Fruit fly (Drosophila melanogaster): ENCODE data around the gene Noc1.
A peak's percentile ranks its signal among the peaks of the same experiment; 100 is the strongest.

Noc1 gene

dm6 chr3L:11089805-11090440 lies 15.4 kb downstream of the Noc1 start (continued):
- TF ChIP-seq CG9817 (tag; optimal IDR thresholded peaks at IDR 0.05), result peak; percentile 45
- no peak for TF ChIP-seq amos (GFP tag; IDR thresholded peaks at IDR 0.05; ENCODE audit: partially characterized antibody)
- no peak for TF ChIP-seq bbx (GFP tag; IDR thresholded peaks at IDR 0.05; ENCODE audit: partially characterized antibody)
- peak; percentile 44 for TF ChIP-seq CG4328 (GFP tag; optimal IDR thresholded peaks at IDR 0.05)
- TF ChIP-seq CG7745 (tag; optimal IDR thresholded peaks at IDR 0.05), result peak; percentile 69
- peak; percentile 73 for TF ChIP-seq CG1647 (GFP tag; optimal IDR thresholded peaks at IDR 0.05)
- peak; percentile 69 for TF ChIP-seq pho (GFP tag; optimal IDR thresholded peaks at IDR 0.05)
- no peak for TF ChIP-seq NFAT (GFP tag; IDR thresholded peaks at IDR 0.05)
- TF ChIP-seq Nf-YC (tag; optimal IDR thresholded peaks at IDR 0.05), result peak; percentile 84
- TF ChIP-seq chinmo (GFP tag; IDR thresholded peaks at IDR 0.05; ENCODE audit: partially characterized antibody), result peak; percentile 65; the same call in 1 of the 4 replicates
- peak; percentile 57 for TF ChIP-seq Myb (GFP tag; optimal IDR thresholded peaks at IDR 0.05)
- peak; percentile 77 for TF ChIP-seq CG18011 (GFP tag; optimal IDR thresholded peaks at IDR 0.05)
- peak; percentile 84 for TF ChIP-seq Ptx1 (GFP tag; IDR thresholded peaks at IDR 0.05)
- TF ChIP-seq pita (GFP tag; optimal IDR thresholded peaks at IDR 0.05), result no peak
- TF ChIP-seq Gug (GFP tag; IDR thresholded peaks at IDR 0.05), result peak; percentile 54; the same call in 3 of the 4 replicates
- TF ChIP-seq CTCF (GFP tag; optimal IDR thresholded peaks at IDR 0.05), result peak; percentile 63
- TF ChIP-seq CG1602 (GFP tag; optimal IDR thresholded peaks at IDR 0.05), result peak; percentile 87
- TF ChIP-seq CG2875 (GFP tag; optimal IDR thresholded peaks at IDR 0.05), result peak; percentile 90
- no peak for TF ChIP-seq schlank (tag; optimal IDR thresholded peaks at IDR 0.05)
- TF ChIP-seq CG11723 (GFP tag; optimal IDR thresholded peaks at IDR 0.05), result peak; percentile 91
- TF ChIP-seq CG15073 (GFP tag; optimal IDR thresholded peaks at IDR 0.05), result peak; percentile 61
- TF ChIP-seq sna (GFP tag; IDR thresholded peaks at IDR 0.05; ENCODE audit: partially characterized antibody), result no peak
- peak; percentile 68 for TF ChIP-seq CG3065 (GFP tag; optimal IDR thresholded peaks at IDR 0.05)
- TF ChIP-seq az2 (GFP tag; optimal IDR thresholded peaks at IDR 0.05), result peak; percentile 95
- TF ChIP-seq Dbx (GFP tag; IDR thresholded peaks at IDR 0.05), result peak; percentile 53; the same call in 1 of the 3 replicates
- TF ChIP-seq vnd (GFP tag; IDR thresholded peaks at IDR 0.05; ENCODE audit: partially characterized antibody), result peak; percentile 50; the same call in 1 of the 3 replicates
- peak; percentile 80 for TF ChIP-seq tx (GFP tag; optimal IDR thresholded peaks at IDR 0.05)
- no peak for TF ChIP-seq Lpt (GFP tag; optimal IDR thresholded peaks at IDR 0.05)
- TF ChIP-seq Eip74EF (GFP tag; optimal IDR thresholded peaks at IDR 0.05), result peak in 1 of 2 experiments; percentile 96
- TF ChIP-seq wdn (GFP tag; IDR thresholded peaks at IDR 0.05), result no peak
- no peak for TF ChIP-seq hbn (GFP tag; IDR thresholded peaks at IDR 0.05; ENCODE audit: partially characterized antibody)
- TF ChIP-seq Tbp (GFP tag; optimal IDR thresholded peaks at IDR 0.05), result no peak
- TF ChIP-seq Neu2 (GFP tag; optimal IDR thresholded peaks at IDR 0.05; ENCODE audit: borderline replicate concordance), result peak; percentile 25
- TF ChIP-seq maf-S (GFP tag; optimal IDR thresholded peaks at IDR 0.05), result peak; percentile 41
- peak; percentile 79 for TF ChIP-seq CG3281 (GFP tag; optimal IDR thresholded peaks at IDR 0.05)
- TF ChIP-seq CG3838 (GFP tag; optimal IDR thresholded peaks at IDR 0.05), result peak; percentile 79
- peak; percentile 79 for TF ChIP-seq Abd-B (GFP tag; optimal IDR thresholded peaks at IDR 0.05)
- TF ChIP-seq nau (GFP tag; optimal IDR thresholded peaks at IDR 0.05), result peak; percentile 93
- TF ChIP-seq CG4360 (GFP tag; IDR thresholded peaks at IDR 0.05), result peak; percentile 86
- no peak for TF ChIP-seq CG16779 (GFP tag; IDR thresholded peaks at IDR 0.05)
- no peak for TF ChIP-seq ftz-f1 (GFP tag; optimal IDR thresholded peaks at IDR 0.05)
- peak; percentile 77 for TF ChIP-seq Deaf1 (tag; optimal IDR thresholded peaks at IDR 0.05)
- TF ChIP-seq p53 (GFP tag; optimal IDR thresholded peaks at IDR 0.05), result peak; percentile 39
- peak; percentile 73 for TF ChIP-seq sd (tag; optimal IDR thresholded peaks at IDR 0.05)
- TF ChIP-seq Ssrp (tag; optimal IDR thresholded peaks at IDR 0.05), result peak; percentile 94
- TF ChIP-seq sc (optimal IDR thresholded peaks at IDR 0.05), result no peak
- TF ChIP-seq sc (GFP tag; optimal IDR thresholded peaks at IDR 0.05), result peak; percentile 89
- TF ChIP-seq knrl (GFP tag; IDR thresholded peaks at IDR 0.05; ENCODE audit: partially characterized antibody), result peak; percentile 44; the same call in 1 of the 3 replicates
- peak; percentile 96 for TF ChIP-seq CG12391 (tag; optimal IDR thresholded peaks at IDR 0.05)
- peak; percentile 58; the same call in 1 of the 2 replicates for TF ChIP-seq CG32532 (GFP tag; IDR thresholded peaks at IDR 0.05)
